Fruit fly (Drosophila melanogaster) whole organism, adult: ENCODE measurements around the gene CG15539.

Experiments used
- CG11617 ChIP-seq: fragments of 200-800 bp; sonication (Bioruptor generic); optimal IDR thresholded peaks from 2 replicates; lab custom pipeline; 2017; ENCODE audit warnings: mild to moderate bottlenecking, missing biosample characterization, missing genetic modification reagents, missing genetic modification characterization
- CG12768 ChIP-seq: fragments of 200-800 bp; sonication (Bioruptor generic); optimal IDR thresholded peaks from 2 replicates; lab custom pipeline; 2017; ENCODE audit warnings: missing biosample characterization, missing genetic modification characterization, mild to moderate bottlenecking, moderate library complexity, missing genetic modification reagents
- CG14711 ChIP-seq: fragments of 200-800 bp; sonication (Bioruptor generic); optimal IDR thresholded peaks from 2 replicates; lab custom pipeline; 2018; ENCODE audit warnings: missing biosample characterization, mild to moderate bottlenecking, missing genetic modification characterization, moderate library complexity
- CG1620 ChIP-seq: fragments of 200-800 bp; sonication (Bioruptor generic); optimal IDR thresholded peaks from 2 replicates; lab custom pipeline; 2016; ENCODE audit warnings: missing biosample characterization, missing genetic modification characterization
- CG33017 ChIP-seq: fragments of 200-800 bp; sonication (Bioruptor generic); optimal IDR thresholded peaks from 2 replicates; lab custom pipeline; 2018; ENCODE audit warnings: missing biosample characterization, mild to moderate bottlenecking, missing genetic modification characterization, moderate library complexity
- CG5204 ChIP-seq: fragments of 200-800 bp; sonication (Bioruptor generic); optimal IDR thresholded peaks from 2 replicates; lab custom pipeline; 2016; ENCODE audit warnings: missing biosample characterization, missing genetic modification characterization
- CG7045 ChIP-seq: fragments of 200-800 bp; sonication (Bioruptor generic); optimal IDR thresholded peaks from 2 replicates; lab custom pipeline; 2017; ENCODE audit warnings: missing biosample characterization, mild to moderate bottlenecking, missing genetic modification characterization
- CG7101 ChIP-seq: fragments of 200-800 bp; sonication (Bioruptor generic); optimal IDR thresholded peaks from 2 replicates; lab custom pipeline; 2018; ENCODE audit warnings: missing biosample characterization, mild to moderate bottlenecking, missing genetic modification characterization, moderate library complexity
- Clk ChIP-seq: fragments of 200-800 bp; sonication (Bioruptor generic); optimal IDR thresholded peaks from 2 replicates; lab custom pipeline; 2017; ENCODE audit warnings: missing biosample characterization, missing genetic modification characterization
- Crg-1 ChIP-seq: fragments of 200-800 bp; sonication (Bioruptor generic); optimal IDR thresholded peaks from 2 replicates; lab custom pipeline; 2016; ENCODE audit warnings: missing biosample characterization, missing genetic modification characterization
- Hr96 ChIP-seq: fragments of 200-800 bp; sonication (Bioruptor generic); optimal IDR thresholded peaks from 2 replicates; lab custom pipeline; 2016; ENCODE audit warnings: missing biosample characterization, missing genetic modification characterization
- Mnt ChIP-seq: fragments of 200-800 bp; sonication (Bioruptor generic); optimal IDR thresholded peaks from 2 replicates; lab custom pipeline; 2016; ENCODE audit warnings: missing biosample characterization, mild to moderate bottlenecking, missing genetic modification characterization
- bab1 ChIP-seq: fragments of 200-800 bp; sonication (Bioruptor generic); optimal IDR thresholded peaks from 3 replicates; lab custom pipeline; 2019; ENCODE audit warnings: missing biosample characterization, mild to moderate bottlenecking, missing genetic modification characterization, moderate library complexity
- cic ChIP-seq: fragments of 200-800 bp; sonication (Bioruptor generic); optimal IDR thresholded peaks from 2 replicates; lab custom pipeline; 2017; ENCODE audit warnings: missing biosample characterization, mild to moderate bottlenecking, missing genetic modification characterization, moderate library complexity
- cnc ChIP-seq, 2 experiments: fragments of >200 bp; optimal IDR thresholded peaks; 2 replicates each; lab custom pipeline; 2017
- kay ChIP-seq: fragments of 200-800 bp; sonication (Bioruptor generic); peaks from one replicate; lab custom pipeline; 2016; ENCODE audit warnings: missing biosample characterization, missing genetic modification characterization, borderline replicate concordance
- ovo ChIP-seq: fragments of 200-800 bp; sonication (Bioruptor generic); optimal IDR thresholded peaks from 2 replicates; lab custom pipeline; 2016; ENCODE audit warnings: missing biosample characterization, missing genetic modification characterization
- pad ChIP-seq: fragments of 200-800 bp; sonication (Bioruptor generic); optimal IDR thresholded peaks from 3 replicates; lab custom pipeline; 2017; ENCODE audit warnings: missing biosample characterization, missing genetic modification characterization, mild to moderate bottlenecking, moderate library complexity, missing genetic modification reagents
- tj ChIP-seq: fragments of 200-800 bp; sonication (Bioruptor generic); optimal IDR thresholded peaks from 3 replicates; lab custom pipeline; 2017; ENCODE audit warnings: missing biosample characterization, mild to moderate bottlenecking, missing genetic modification characterization, moderate library complexity
- toe ChIP-seq: fragments of 200-800 bp; sonication (Bioruptor generic); optimal IDR thresholded peaks from 2 replicates; lab custom pipeline; 2016; ENCODE audit warnings: missing biosample characterization, missing genetic modification characterization

CG15539 gene

DNA sequence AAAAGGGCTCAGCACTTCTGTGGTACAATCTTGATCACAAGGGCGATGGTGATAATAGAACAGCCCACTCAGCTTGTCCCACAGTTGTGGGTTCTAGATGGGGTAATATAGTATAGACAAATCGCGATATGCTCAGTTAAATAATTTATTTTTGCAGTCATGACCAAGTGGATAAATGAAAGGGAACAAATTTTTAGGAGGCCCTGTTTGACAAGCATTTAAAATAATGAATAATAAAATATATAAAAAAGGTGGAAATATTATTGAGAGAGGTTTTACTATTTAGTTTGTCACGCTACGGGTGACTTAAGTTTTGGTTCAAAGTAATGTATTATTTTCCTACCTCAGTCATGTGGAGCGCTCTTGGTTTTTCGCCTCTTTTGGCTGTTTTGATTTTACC, 1.9 kb downstream of the CG15539 start, which contains the start of gene CG34041:
Gene CG34041, plus strand, starts transcription at position 301 of the 400 bp plus-strand sequence.
- TF ChIP-seq CG5204 = no peak
- TF ChIP-seq Crg-1 (GFP tag; lab: Kevin White, UChicago) = no peak
- TF ChIP-seq tj (GFP tag; lab: Kevin White, UChicago) = no peak
- no peak for TF ChIP-seq cic (GFP tag; lab: Kevin White, UChicago)
- no peak for TF ChIP-seq CG11617 (GFP tag; lab: Kevin White, UChicago)
- TF ChIP-seq bab1 (GFP tag; lab: Kevin White, UChicago) = no peak
- no peak for TF ChIP-seq CG12768
- TF ChIP-seq toe (GFP tag; lab: Kevin White, UChicago) = no peak
- TF ChIP-seq CG7101 (tag; lab: Kevin White, UChicago) = no peak
- no peak for TF ChIP-seq Mnt (GFP tag; lab: Kevin White, UChicago)
- TF ChIP-seq kay (GFP tag; lab: Kevin White, UChicago) = no peak
- no peak for TF ChIP-seq CG1620 (GFP tag; lab: Kevin White, UChicago)

DNA sequence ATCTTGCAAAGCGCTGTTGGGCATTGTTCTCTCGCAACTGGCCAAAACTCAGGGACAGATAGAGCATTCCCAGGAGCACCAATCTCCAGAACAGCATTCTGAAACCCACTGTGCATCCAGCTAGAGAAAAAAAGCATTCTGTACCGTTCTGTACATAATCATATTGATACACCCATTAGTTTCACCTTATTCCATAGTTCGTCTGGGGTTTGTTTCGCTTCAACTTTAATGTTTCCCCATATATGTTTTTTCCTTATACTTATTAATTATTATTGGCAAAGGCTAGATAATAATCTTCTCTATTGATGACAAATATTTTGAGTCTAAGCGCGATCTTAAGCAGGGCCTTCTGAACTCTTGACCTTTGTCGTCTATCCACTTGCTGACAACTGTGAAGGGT, 6.3 kb downstream of the CG15539 start, which contains the start of gene PH4alphaNE2:
Gene PH4alphaNE2, minus strand, starts transcription at position 101 of the 400 bp plus-strand sequence.
- no peak for TF ChIP-seq CG33017 (tag; lab: Kevin White, UChicago)
- TF ChIP-seq CG1620 (GFP tag; lab: Kevin White, UChicago) = no peak
- no peak for TF ChIP-seq bab1 (GFP tag; lab: Kevin White, UChicago)
- no peak for TF ChIP-seq CG12768
- TF ChIP-seq CG7101 (tag; lab: Kevin White, UChicago) = no peak

DNA sequence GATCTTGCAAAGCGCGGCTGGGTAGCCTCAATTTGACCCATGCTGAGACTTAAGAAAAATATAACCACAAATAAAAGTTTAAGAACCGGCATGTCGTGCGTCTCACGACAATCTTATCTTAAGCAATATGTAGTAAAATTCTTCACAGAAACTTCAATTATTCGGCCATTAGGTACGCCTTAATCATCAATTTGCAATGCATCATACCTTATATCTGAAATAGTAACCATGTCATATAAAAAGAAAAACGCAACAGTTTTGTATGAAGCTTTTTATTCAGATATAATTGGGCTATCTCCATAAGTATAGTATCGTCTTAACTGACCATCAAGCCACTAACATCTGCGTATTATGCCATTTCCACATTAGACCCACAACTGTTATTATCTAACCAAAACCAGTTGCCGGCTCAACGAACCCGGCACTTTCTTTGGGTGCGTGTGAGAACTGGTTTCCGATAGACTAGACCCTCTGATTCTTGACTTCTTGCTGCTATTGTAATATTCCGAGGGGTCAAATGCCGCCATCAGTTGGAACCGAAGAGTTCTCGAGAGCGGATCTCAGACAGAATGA, 8.6 kb downstream of the CG15539 start, which contains the start of the genes CG31524 and CG9698:
Gene CG31524, minus strand, starts transcription at position 101 of the 573 bp plus-strand sequence.
Gene CG9698, plus strand, starts transcription at position 523 of the 573 bp plus-strand sequence.
- no peak for TF ChIP-seq ovo
- TF ChIP-seq Clk (GFP tag; lab: Kevin White, UChicago) = no peak
- no peak for TF ChIP-seq Hr96 (GFP tag; lab: Kevin White, UChicago)
- TF ChIP-seq pad (GFP tag; lab: Kevin White, UChicago) = no peak
- TF ChIP-seq CG7101 (tag; lab: Kevin White, UChicago) = no peak
- TF ChIP-seq CG12768 = no peak
- TF ChIP-seq CG11617 (GFP tag; lab: Kevin White, UChicago) = no peak
- no peak for TF ChIP-seq cic (GFP tag; lab: Kevin White, UChicago)
- no peak for TF ChIP-seq CG33017 (tag; lab: Kevin White, UChicago)

DNA sequence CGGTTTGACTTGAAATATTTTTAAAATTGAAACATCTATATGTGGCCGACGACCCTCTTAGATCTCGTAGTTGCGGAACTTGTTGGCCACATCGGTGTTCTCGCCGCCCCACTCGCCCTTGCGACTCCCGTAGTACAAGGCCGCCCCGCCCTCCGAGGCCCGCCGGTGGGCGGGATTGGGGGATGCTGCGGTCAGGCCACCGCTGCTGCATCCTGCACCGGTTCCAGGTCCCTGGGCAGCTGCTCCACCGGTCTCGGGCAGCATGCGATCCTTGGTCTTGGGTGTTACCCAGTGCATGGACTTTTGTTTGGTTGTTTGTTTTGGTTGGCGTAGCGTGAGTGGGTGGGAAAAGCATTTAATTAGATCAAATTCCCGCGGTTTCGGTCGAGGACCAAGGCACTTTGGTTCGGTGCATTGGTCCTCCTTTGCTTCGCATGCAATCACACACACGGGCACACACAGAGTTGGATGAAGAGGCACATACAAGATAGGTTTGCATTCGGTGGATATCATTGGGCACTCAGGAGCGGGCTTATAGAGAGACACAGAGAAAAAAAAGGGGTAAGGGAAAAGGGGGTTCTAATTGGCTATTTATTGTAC, 12.6 kb downstream of the CG15539 start:
- TF ChIP-seq CG33017 (tag; lab: Kevin White, UChicago) (no peak), CG7101 (tag; lab: Kevin White, UChicago) (no peak), Crg-1 (GFP tag; lab: Kevin White, UChicago) (no peak), pad (GFP tag; lab: Kevin White, UChicago) (no peak), CG5204 (no peak), ovo (no peak), CG7045 (GFP tag; lab: Kevin White, UChicago) (no peak), Hr96 (GFP tag; lab: Kevin White, UChicago) (no peak)

DNA sequence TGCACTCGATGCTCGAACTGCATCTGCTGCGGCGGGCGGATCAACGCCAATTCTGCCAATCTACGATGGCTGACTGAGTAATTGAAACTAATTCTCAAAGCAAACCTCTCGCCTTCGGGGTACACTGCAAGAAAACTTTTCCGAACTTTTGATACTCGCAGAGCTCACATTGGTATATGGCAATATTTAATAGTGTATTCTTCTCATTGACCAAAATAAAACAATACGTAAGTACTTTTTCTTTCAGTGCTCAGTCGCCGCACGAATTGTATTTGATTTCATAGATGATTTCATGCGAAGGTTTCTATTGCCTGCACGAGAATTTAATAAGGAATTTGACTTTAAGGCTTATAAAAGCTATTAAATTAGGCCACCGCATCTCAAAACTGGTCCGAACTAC, 19.8 kb downstream of the CG15539 start:
- TF ChIP-seq cnc (optimal IDR thresholded peaks at IDR 0.05; lab: Kevin White, UChicago) (no peak), tj (GFP tag; lab: Kevin White, UChicago) (no peak), CG11617 (GFP tag; lab: Kevin White, UChicago) (no peak), bab1 (GFP tag; lab: Kevin White, UChicago) (no peak), CG1620 (GFP tag; lab: Kevin White, UChicago) (no peak), Hr96 (GFP tag; lab: Kevin White, UChicago) (no peak), ovo (no peak), CG7101 (tag; lab: Kevin White, UChicago) (no peak), toe (GFP tag; lab: Kevin White, UChicago) (no peak), Mnt (GFP tag; lab: Kevin White, UChicago) (no peak), cic (GFP tag; lab: Kevin White, UChicago) (no peak), Crg-1 (GFP tag; lab: Kevin White, UChicago) (no peak), CG5204 (no peak), CG7045 (GFP tag; lab: Kevin White, UChicago) (no peak), Clk (GFP tag; lab: Kevin White, UChicago) (no peak), kay (GFP tag; lab: Kevin White, UChicago) (no peak), pad (GFP tag; lab: Kevin White, UChicago) (no peak), CG33017 (tag; lab: Kevin White, UChicago) (no peak), CG14711 (tag; lab: Kevin White, UChicago) (no peak), CG12768 (no peak)

DNA sequence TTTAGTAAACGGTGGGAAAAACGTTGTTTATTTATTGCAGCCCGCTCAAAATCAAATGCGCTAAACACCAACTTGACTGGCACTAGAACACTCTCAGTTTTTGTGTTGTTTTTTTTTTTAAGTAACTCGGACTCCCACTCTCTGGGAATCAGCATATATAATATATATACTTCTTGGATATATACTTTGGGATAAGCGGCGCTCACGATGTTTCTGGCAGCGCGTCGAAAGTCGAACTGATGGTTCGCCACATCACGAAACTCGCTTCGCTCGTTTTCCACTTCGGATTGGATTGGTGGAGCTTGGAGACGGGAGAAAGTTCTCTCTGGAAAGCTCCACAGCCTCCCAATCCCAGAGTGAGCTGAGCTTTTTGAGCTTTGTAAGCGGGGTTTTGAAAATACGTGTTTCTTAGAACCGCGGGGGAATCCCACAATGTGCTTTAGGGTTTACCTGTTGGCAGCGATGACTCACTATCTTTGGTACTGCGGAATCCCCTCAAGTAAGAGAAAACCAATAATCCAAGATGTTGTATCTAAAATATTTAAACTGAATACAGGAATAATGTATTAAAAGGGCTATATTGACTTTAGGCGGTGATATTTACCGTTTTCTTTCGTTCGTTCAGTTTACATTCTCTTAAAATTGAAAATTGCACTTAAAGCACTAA, 21.1 kb downstream of the CG15539 start, which contains the start of gene jdp:
Gene jdp, minus strand, starts transcription at position 239 of the 667 bp plus-strand sequence.
- TF ChIP-seq CG33017 (tag; lab: Kevin White, UChicago) (peak; percentile 39), toe (GFP tag; lab: Kevin White, UChicago) (peak; percentile 26), ovo (no peak), cic (GFP tag; lab: Kevin White, UChicago) (no peak), CG12768 (peak; percentile 29), kay (GFP tag; lab: Kevin White, UChicago) (peak; percentile 89), CG7101 (tag; lab: Kevin White, UChicago) (peak; percentile 8)
